Worm (Caenorhabditis elegans): Measurements from ENCODE around the gene nhr-36.

ce11 chrV:9283452-9283851 lies 22.1 kb upstream of the nhr-36 start:
- no peak for TF ChIP-seq nhr-76 (tag; optimal IDR thresholded peaks at IDR 0.05)
- TF ChIP-seq daf-12 (tag; optimal IDR thresholded peaks at IDR 0.05) = no peak
- no peak for TF ChIP-seq fos-1 (tag; optimal IDR thresholded peaks at IDR 0.05)
- no peak for TF ChIP-seq nhr-12 (tag; optimal IDR thresholded peaks at IDR 0.05)
- no peak for TF ChIP-seq zag-1 (tag; optimal IDR thresholded peaks at IDR 0.05)
- no peak for TF ChIP-seq nhr-11 (tag; optimal IDR thresholded peaks at IDR 0.05)
- TF ChIP-seq R02D3.7 (tag; optimal IDR thresholded peaks at IDR 0.05) = no peak
- TF ChIP-seq nhr-25 (tag; optimal IDR thresholded peaks at IDR 0.05) = no peak
- no peak for TF ChIP-seq pqm-1 (tag; optimal IDR thresholded peaks at IDR 0.05)
- TF ChIP-seq lsy-12 (tag; optimal IDR thresholded peaks at IDR 0.05) = no peak
- no peak for TF ChIP-seq unc-62 (GFP tag; optimal IDR thresholded peaks at IDR 0.05)
- no peak for TF ChIP-seq pha-4 (tag; optimal IDR thresholded peaks at IDR 0.05)
- no peak for TF ChIP-seq nhr-237 (tag; optimal IDR thresholded peaks at IDR 0.05)
- TF ChIP-seq elt-3 (tag; optimal IDR thresholded peaks at IDR 0.05) = no peak

Measured in whole organism, L3 larva.